Worm (Caenorhabditis elegans): ENCODE measurements around the gene nhr-138.
A peak's percentile ranks its signal among the peaks of the same experiment; 100 is the strongest.

Gene nhr-138

DNA sequence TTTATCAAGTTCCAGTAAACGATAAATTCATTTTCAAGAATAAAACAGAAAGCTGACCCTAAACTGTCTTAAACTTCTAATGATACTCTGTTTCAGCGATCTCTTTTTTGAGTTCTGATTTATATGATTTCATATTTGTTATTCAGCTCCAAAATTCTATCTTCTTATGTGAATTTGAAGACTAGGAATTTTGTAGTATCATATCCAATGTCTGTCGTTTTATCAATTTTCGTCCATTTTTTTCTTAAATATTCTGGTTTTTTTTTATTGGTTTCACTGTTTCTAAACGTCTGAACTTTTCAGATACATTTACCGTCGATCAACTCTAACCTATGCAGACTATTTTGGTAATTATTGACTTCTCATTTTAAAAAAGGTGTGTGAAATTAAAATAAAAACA lies at the start of gene nhr-138, which contains the start of gene C28D4.18:
nhr-138 (plus strand) TSS at position 304 of the 400 bp plus-strand sequence.
C28D4.18 (plus strand) TSS at position 333 of the 400 bp plus-strand sequence.
- no peak for TF ChIP-seq elt-1 (tag; optimal IDR thresholded peaks at IDR 0.05; ENCODE audit: borderline replicate concordance, insufficient read depth)
- TF ChIP-seq mls-2 (tag; optimal IDR thresholded peaks at IDR 0.05) = no peak
- TF ChIP-seq pha-4 (tag; optimal IDR thresholded peaks at IDR 0.05) = no peak
- no peak for TF ChIP-seq snpc-4 (tag; optimal IDR thresholded peaks at IDR 0.05)
- TF ChIP-seq mep-1 (tag; optimal IDR thresholded peaks at IDR 0.05) = no peak
- no peak for TF ChIP-seq ceh-83 (GFP tag; optimal IDR thresholded peaks at IDR 0.05)
- no peak for TF ChIP-seq drap-1 (GFP tag; optimal IDR thresholded peaks at IDR 0.05)

DNA sequence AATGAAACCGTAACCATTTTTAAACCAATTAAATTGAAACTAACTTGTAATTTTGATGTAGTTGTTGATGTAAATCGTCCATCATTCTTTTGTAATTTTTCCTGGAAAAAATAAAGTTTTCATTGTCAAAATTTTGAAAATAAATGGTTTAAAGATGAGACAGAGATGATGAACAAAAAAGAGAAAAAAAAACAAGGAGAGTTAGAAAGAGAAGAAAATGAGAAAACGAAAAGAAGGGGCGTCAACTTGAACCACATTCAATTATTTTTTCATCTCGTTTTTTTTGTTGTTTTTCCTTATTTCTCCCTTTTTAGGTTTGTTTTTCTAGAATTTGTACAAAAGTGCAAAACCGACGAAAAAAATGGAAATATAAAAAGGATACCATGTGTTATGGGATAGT lies 49.5 kb upstream of the nhr-138 start, which contains the start of gene nhr-34:
nhr-34 (minus strand) TSS at position 101 of the 400 bp plus-strand sequence.
- TF ChIP-seq ces-1 (GFP tag; optimal IDR thresholded peaks at IDR 0.05) (peak; percentile 27), elt-3 (tag; optimal IDR thresholded peaks at IDR 0.05) (no peak), pha-4 (tag; optimal IDR thresholded peaks at IDR 0.05) (no peak), snpc-4 (tag; optimal IDR thresholded peaks at IDR 0.05) (no peak)

DNA sequence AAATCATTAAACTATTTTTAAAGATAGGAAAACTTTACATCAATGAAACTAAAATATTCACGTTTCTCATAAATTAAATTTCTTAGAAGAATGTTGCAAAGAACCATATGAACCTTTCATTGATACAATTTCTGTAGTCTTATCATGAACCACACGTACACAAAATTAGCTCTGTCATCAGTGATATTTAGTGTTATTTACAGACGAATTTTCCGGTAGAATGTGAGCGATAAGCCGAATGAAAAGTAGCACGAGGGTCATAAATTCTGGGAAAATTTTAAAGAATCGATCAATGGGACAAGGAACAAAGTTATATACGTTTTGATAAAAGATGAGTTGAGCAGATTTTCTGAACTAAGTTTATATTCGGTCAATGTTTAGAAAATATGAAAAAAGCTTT lies 48.5 kb upstream of the nhr-138 start:
- TF ChIP-seq snpc-4 (tag; optimal IDR thresholded peaks at IDR 0.05) (no peak), pha-4 (tag; optimal IDR thresholded peaks at IDR 0.05) (no peak), ces-1 (GFP tag; optimal IDR thresholded peaks at IDR 0.05) (no peak), mep-1 (tag; optimal IDR thresholded peaks at IDR 0.05) (no peak), flh-1 (GFP tag; optimal IDR thresholded peaks at IDR 0.05) (no peak), sem-2 (GFP tag; optimal IDR thresholded peaks at IDR 0.05) (no peak), lsy-2 (tag; optimal IDR thresholded peaks at IDR 0.05) (no peak), bed-3 (GFP tag; optimal IDR thresholded peaks at IDR 0.05) (no peak), lin-13 (tag; optimal IDR thresholded peaks at IDR 0.05) (no peak), mls-2 (tag; optimal IDR thresholded peaks at IDR 0.05) (no peak), unc-62 (GFP tag; optimal IDR thresholded peaks at IDR 0.05) (no peak), nhr-28 (tag; optimal IDR thresholded peaks at IDR 0.05) (no peak), hlh-1 (tag; optimal IDR thresholded peaks at IDR 0.05) (no peak), nhr-2 (tag; optimal IDR thresholded peaks at IDR 0.05) (no peak), nhr-12 (tag; optimal IDR thresholded peaks at IDR 0.05) (no peak), drap-1 (GFP tag; optimal IDR thresholded peaks at IDR 0.05) (no peak), unc-39 (tag; optimal IDR thresholded peaks at IDR 0.05) (no peak), ceh-43 (GFP tag; optimal IDR thresholded peaks at IDR 0.05) (no peak), ceh-83 (GFP tag; optimal IDR thresholded peaks at IDR 0.05) (no peak)

DNA sequence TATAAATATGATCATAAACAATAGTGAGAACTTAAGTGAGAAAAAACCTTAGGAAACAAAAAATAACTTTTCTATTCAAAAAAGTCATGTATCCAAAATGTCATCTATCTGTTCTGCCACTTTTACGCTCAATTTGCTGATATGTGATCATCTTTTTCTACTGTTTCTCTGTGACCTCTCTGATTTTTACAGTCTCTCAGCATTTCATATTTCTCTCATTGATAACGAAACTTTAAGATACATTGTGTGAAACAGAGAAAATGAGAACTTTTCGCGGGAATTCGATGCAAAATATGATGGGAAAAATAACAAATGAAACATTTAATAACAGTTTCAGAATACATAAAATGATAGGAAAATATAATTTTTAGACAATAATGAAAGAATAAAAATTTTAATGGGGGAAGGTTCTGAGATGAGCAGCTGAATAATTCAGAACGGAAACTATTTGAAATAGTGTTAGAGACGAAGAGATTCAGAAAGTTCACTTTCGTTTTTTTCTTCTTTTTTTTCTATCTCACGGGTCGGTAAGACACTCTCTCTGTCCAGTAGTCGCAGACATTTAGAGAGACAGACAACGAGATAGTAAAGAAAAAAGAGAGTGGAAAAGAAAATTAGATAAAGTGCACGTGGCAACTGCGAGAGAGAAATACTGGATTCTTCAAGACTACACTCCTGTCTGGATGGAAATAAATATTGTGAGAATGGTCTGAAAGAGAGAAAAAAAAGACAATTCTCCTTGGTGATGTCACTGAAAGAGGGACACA lies 47.6 kb upstream of the nhr-138 start:
- peak; percentile 18 for TF ChIP-seq unc-62 (GFP tag; optimal IDR thresholded peaks at IDR 0.05)
- no peak for TF ChIP-seq ceh-43 (GFP tag; optimal IDR thresholded peaks at IDR 0.05)
- no peak for TF ChIP-seq flh-1 (GFP tag; optimal IDR thresholded peaks at IDR 0.05)
- peak; percentile 15 for TF ChIP-seq mep-1 (tag; optimal IDR thresholded peaks at IDR 0.05)
- peak; percentile 78 for TF ChIP-seq ces-1 (GFP tag; optimal IDR thresholded peaks at IDR 0.05)
- TF ChIP-seq mls-2 (tag; optimal IDR thresholded peaks at IDR 0.05) = no peak
- TF ChIP-seq blmp-1 (tag; optimal IDR thresholded peaks at IDR 0.05) = peak; percentile 86

DNA sequence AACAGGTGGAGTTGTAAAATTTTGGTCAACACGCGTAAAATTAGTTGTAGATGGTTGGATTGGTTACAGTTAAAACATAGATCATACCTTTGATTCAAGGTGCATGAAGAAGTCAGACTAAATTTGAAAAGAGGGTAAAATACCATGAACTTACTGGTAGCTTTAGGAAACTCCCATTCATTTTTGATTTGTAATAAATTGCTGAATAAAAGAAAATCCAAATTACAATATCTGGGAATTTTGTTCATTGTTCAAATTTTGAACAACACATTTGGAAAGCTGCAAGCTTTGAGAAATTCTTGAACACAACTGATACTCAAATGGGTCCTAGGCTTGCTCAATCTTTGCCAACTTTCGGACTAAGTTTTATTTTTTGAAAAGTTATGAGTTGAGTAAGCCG lies 47.0 kb upstream of the nhr-138 start:
- TF ChIP-seq hlh-1 (tag; optimal IDR thresholded peaks at IDR 0.05) (no peak), unc-62 (GFP tag; optimal IDR thresholded peaks at IDR 0.05) (no peak), lin-13 (tag; optimal IDR thresholded peaks at IDR 0.05) (no peak), snpc-4 (tag; optimal IDR thresholded peaks at IDR 0.05) (no peak), nhr-12 (tag; optimal IDR thresholded peaks at IDR 0.05) (no peak)

DNA sequence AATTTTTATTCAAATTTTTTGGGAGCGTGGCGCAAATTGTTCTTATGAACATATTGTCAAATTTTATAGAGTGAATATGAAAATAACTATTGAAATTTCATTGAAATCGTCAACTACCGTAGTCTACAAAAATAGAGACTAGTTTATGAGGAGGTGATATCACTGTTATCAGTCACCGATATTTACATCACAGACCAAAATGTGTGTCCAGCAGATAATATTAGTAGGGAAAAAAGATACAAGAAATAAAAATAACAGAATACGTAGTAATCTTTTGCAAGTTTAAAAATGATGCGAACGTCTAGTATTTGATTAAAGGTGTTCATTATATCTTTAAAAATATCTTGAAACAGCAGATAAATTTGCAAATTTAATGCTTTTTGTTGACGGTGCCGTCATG lies 45.8 kb upstream of the nhr-138 start:
- TF ChIP-seq mls-2 (tag; optimal IDR thresholded peaks at IDR 0.05) (no peak), ceh-39 (tag; optimal IDR thresholded peaks at IDR 0.05) (no peak), mep-1 (tag; optimal IDR thresholded peaks at IDR 0.05) (no peak), tbx-8 (GFP tag; optimal IDR thresholded peaks at IDR 0.05) (no peak), nhr-76 (tag; optimal IDR thresholded peaks at IDR 0.05) (no peak), snpc-4 (tag; optimal IDR thresholded peaks at IDR 0.05) (no peak), nhr-237 (tag; optimal IDR thresholded peaks at IDR 0.05) (no peak), cnd-1 (tag; optimal IDR thresholded peaks at IDR 0.05) (no peak), lin-32 (GFP tag; optimal IDR thresholded peaks at IDR 0.05) (no peak), unc-39 (tag; optimal IDR thresholded peaks at IDR 0.05) (no peak), lin-13 (tag; optimal IDR thresholded peaks at IDR 0.05) (no peak), mab-5 (tag; optimal IDR thresholded peaks at IDR 0.05) (no peak), flh-1 (GFP tag; optimal IDR thresholded peaks at IDR 0.05) (no peak), lsy-2 (tag; optimal IDR thresholded peaks at IDR 0.05) (no peak), elt-1 (tag; optimal IDR thresholded peaks at IDR 0.05; ENCODE audit: borderline replicate concordance, insufficient read depth) (no peak), M03D4.4 (tag; optimal IDR thresholded peaks at IDR 0.05) (no peak), hlh-1 (tag; optimal IDR thresholded peaks at IDR 0.05) (no peak), zip-8 (tag; optimal IDR thresholded peaks at IDR 0.05) (no peak), nhr-12 (tag; optimal IDR thresholded peaks at IDR 0.05) (no peak), unc-120 (tag; optimal IDR thresholded peaks at IDR 0.05; ENCODE audit: poor library complexity, severe bottlenecking) (no peak)

All from whole organism, mixed stage, embryonic.